Fruit fly (Drosophila melanogaster) whole organism, wandering third instar larva: Measurements from ENCODE around the gene CG13640.

ENCODE experiments used
- Abd-B ChIP-seq: fragments of >200 bp; optimal IDR thresholded peaks from 2 replicates; lab custom pipeline; 2017; ENCODE audit warnings: missing biosample characterization, missing genetic modification characterization
- CG9705 ChIP-seq: fragments of 200-800 bp; sonication (Bioruptor generic); optimal IDR thresholded peaks from 2 replicates; lab custom pipeline; 2018; ENCODE audit warnings: missing biosample characterization, mild to moderate bottlenecking, missing genetic modification characterization
- CrebA ChIP-seq: fragments of 200-800 bp; sonication (Bioruptor generic); optimal IDR thresholded peaks from 2 replicates; lab custom pipeline; 2016; ENCODE audit warnings: missing biosample characterization, mild to moderate bottlenecking, missing genetic modification characterization, borderline replicate concordance
- Dfd ChIP-seq: fragments of >200 bp; optimal IDR thresholded peaks from 2 replicates; lab custom pipeline; 2017; ENCODE audit warnings: missing biosample characterization, missing genetic modification characterization
- Dif ChIP-seq: fragments of 200-275, 200-300 bp; sonication (Bioruptor generic); optimal IDR thresholded peaks from 2 replicates; lab custom pipeline; 2018; ENCODE audit warnings: missing biosample characterization, missing genetic modification characterization; ENCODE audit not compliant: partially characterized antibody
- GATAd ChIP-seq: sonication (Bioruptor generic); optimal IDR thresholded peaks from 2 replicates; lab custom pipeline; 2016; ENCODE audit warnings: missing biosample characterization, missing genetic modification characterization
- HLH106 ChIP-seq: fragments of 200-800 bp; optimal IDR thresholded peaks from 3 replicates; lab custom pipeline; 2019; ENCODE audit warnings: missing biosample characterization, mild to moderate bottlenecking, missing genetic modification characterization, moderate library complexity
- Hnf4 ChIP-seq: fragments of 200-800 bp; sonication (Bioruptor generic); optimal IDR thresholded peaks from 2 replicates; lab custom pipeline; 2016; ENCODE audit warnings: missing biosample characterization, mild to moderate bottlenecking, missing genetic modification characterization
- Hr78 ChIP-seq: fragments of >200 bp; optimal IDR thresholded peaks from 2 replicates; lab custom pipeline; 2017; ENCODE audit warnings: missing biosample characterization, missing genetic modification characterization
- Hr83 ChIP-seq: fragments of 200-300 bp; sonication (Bioruptor generic); optimal IDR thresholded peaks from 2 replicates; lab custom pipeline; 2016; ENCODE audit warnings: missing biosample characterization, mild to moderate bottlenecking, missing genetic modification characterization, moderate library complexity; ENCODE audit not compliant: poor library complexity, severe bottlenecking
- Myc ChIP-seq: fragments of >200 bp; optimal IDR thresholded peaks from 2 replicates; lab custom pipeline; 2017
- N ChIP-seq: fragments of >200 bp; optimal IDR thresholded peaks from 2 replicates; lab custom pipeline; 2018; ENCODE audit warnings: missing biosample characterization, missing external identifiers, missing genetic modification characterization
- OdsH ChIP-seq: fragments of 200-800 bp; sonication (Bioruptor generic); optimal IDR thresholded peaks from 2 replicates; lab custom pipeline; 2016; ENCODE audit warnings: missing biosample characterization, mild to moderate bottlenecking, missing genetic modification characterization
- Rel ChIP-seq, 2 experiments: fragments of 200-800 bp; sonication (Bioruptor generic) in 1 of 2; optimal IDR thresholded peaks; 2 replicates in 1 of 2; 3 replicates in 1 of 2; lab custom pipeline; 2016 to 2019; ENCODE audit warnings: mild to moderate bottlenecking in 2 of 2, missing biosample characterization in 2 of 2, missing genetic modification characterization in 2 of 2, moderate library complexity in 1 of 2
- br ChIP-seq: fragments of 200-800 bp; sonication (Bioruptor generic); optimal IDR thresholded peaks from 2 replicates; lab custom pipeline; 2016; ENCODE audit warnings: missing biosample characterization, missing genetic modification characterization
- brk ChIP-seq: fragments of 200-800 bp; sonication (Bioruptor generic); optimal IDR thresholded peaks from 2 replicates; lab custom pipeline; 2016; ENCODE audit warnings: missing biosample characterization, mild to moderate bottlenecking, missing genetic modification characterization
- dsf ChIP-seq: sonication (Bioruptor generic); optimal IDR thresholded peaks from 2 replicates; lab custom pipeline; 2016; ENCODE audit warnings: missing biosample characterization, missing genetic modification characterization, borderline replicate concordance
- h ChIP-seq: fragments of 200-800 bp; sonication (Bioruptor generic); optimal IDR thresholded peaks from 3 replicates; lab custom pipeline; 2016; ENCODE audit warnings: missing biosample characterization, mild to moderate bottlenecking, missing genetic modification characterization
- lola ChIP-seq: fragments of >200 bp; optimal IDR thresholded peaks from 2 replicates; lab custom pipeline; 2017; ENCODE audit warnings: missing biosample characterization, missing genetic modification characterization
- pan ChIP-seq: fragments of >200 bp; optimal IDR thresholded peaks from 2 replicates; lab custom pipeline; 2017
- psq ChIP-seq: fragments of 200-800 bp; sonication (Bioruptor generic); optimal IDR thresholded peaks from 3 replicates; lab custom pipeline; 2017; ENCODE audit warnings: missing biosample characterization, mild to moderate bottlenecking, missing genetic modification characterization, moderate library complexity
- rgr ChIP-seq: fragments of 200-800 bp; sonication (Bioruptor generic); optimal IDR thresholded peaks from 3 replicates; lab custom pipeline; 2016; ENCODE audit warnings: missing biosample characterization, mild to moderate bottlenecking, missing genetic modification characterization
- sv ChIP-seq: fragments of 200-800 bp; sonication (Bioruptor generic); optimal IDR thresholded peaks from 3 replicates; lab custom pipeline; 2016; ENCODE audit warnings: missing biosample characterization, missing genetic modification characterization
- tai ChIP-seq: sonication (Bioruptor generic); optimal IDR thresholded peaks from 2 replicates; lab custom pipeline; 2016; ENCODE audit warnings: missing biosample characterization, missing genetic modification characterization

Gene CG13640

DNA sequence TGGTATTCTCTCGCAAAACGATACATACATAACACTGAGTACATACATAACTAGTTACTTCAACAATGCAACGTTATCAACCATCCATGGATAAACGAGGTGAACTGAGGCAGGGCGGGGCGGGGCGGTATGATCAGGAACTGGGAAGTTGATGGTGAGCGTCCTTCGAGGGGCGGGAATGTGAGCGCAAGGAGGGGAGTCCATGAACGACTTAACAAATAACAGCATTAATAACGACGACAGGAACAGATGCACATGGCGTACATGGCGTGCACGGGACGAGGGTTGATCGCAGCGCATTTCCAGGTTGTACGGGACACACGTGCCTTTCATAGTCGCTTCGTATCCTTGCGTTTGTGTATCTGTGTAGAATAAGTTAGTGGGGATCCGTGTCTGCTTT lies 6.0 kb upstream of the CG13640 start:
- TF ChIP-seq N, result no peak
- no peak for TF ChIP-seq Abd-B (GFP tag; lab: Kevin White, UChicago)
- TF ChIP-seq CG9705 (GFP tag; lab: Kevin White, UChicago), result no peak
- no peak for TF ChIP-seq CrebA (GFP tag; lab: Kevin White, UChicago)
- no peak for TF ChIP-seq Hr78
- TF ChIP-seq Rel (GFP tag; optimal IDR thresholded peaks at IDR 0.05; lab: Kevin White, UChicago), result no peak
- TF ChIP-seq Rel (tag; optimal IDR thresholded peaks at IDR 0.05; lab: Kevin White, UChicago), result no peak
- TF ChIP-seq brk (GFP tag; lab: Kevin White, UChicago), result no peak
- TF ChIP-seq psq (GFP tag; lab: Kevin White, UChicago), result no peak
- no peak for TF ChIP-seq dsf (GFP tag; lab: Kevin White, UChicago)
- no peak for TF ChIP-seq tai (GFP tag; lab: Kevin White, UChicago)

DNA sequence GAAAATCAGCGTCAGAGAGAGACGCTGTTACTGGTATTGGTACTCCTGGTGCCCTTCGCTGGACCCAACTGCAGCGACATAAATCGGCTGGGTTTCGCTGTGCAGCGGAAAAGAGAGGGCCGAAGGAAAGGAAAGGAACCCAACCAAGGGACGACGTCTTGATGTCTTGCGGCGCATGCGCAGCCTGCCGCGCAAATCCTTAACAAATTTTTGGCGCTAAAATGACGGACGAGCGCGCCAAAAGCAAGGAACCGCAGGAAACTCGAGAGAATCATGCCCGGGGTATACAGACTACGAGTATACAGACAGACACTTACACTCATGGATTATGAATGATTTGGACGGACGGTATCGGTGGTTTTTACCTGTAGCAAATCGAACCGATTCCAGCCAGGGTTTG lies 5.0 kb upstream of the CG13640 start:
- TF ChIP-seq br, result no peak
- no peak for TF ChIP-seq CG9705 (GFP tag; lab: Kevin White, UChicago)
- TF ChIP-seq Rel (GFP tag; optimal IDR thresholded peaks at IDR 0.05; lab: Kevin White, UChicago), result no peak
- TF ChIP-seq Rel (tag; optimal IDR thresholded peaks at IDR 0.05; lab: Kevin White, UChicago), result no peak
- no peak for TF ChIP-seq Myc (lab: Kevin White, UChicago)
- no peak for TF ChIP-seq HLH106 (tag; lab: Kevin White, UChicago)
- no peak for TF ChIP-seq Hnf4 (GFP tag; lab: Kevin White, UChicago)

dm6 chr3R:24864719-24865400 lies 2.9 kb upstream of the CG13640 start, which contains the start of the genes Srg1 and Elal:
Gene Srg1 (minus strand): TSS chr3R:24864732.
Gene Elal (plus strand): TSS chr3R:24865350.
- TF ChIP-seq Abd-B (GFP tag; lab: Kevin White, UChicago), result no peak
- TF ChIP-seq Rel (GFP tag; optimal IDR thresholded peaks at IDR 0.05; lab: Kevin White, UChicago), result no peak
- TF ChIP-seq Rel (tag; optimal IDR thresholded peaks at IDR 0.05; lab: Kevin White, UChicago), result peak; percentile 73

DNA sequence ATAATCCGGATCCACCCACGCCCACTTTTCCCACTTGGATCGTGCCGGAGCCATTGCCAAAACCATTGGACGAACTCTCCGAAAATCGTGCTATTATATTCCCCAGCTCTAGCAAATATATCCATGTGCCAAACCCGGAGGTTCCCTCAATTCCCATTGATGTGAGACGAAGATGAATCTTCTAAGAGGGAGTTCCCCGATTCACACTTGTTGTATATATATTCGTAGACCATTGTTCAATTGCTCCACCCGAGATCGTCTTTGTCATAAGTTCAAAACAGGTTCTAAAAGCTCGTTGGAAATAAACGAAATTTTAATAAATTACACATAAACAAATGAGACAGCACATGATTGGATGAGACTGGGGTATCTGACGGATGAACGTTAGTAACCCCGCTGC lies 1.9 kb upstream of the CG13640 start:
- TF ChIP-seq sv (GFP tag; lab: Kevin White, UChicago), result no peak
- no peak for TF ChIP-seq Rel (GFP tag; optimal IDR thresholded peaks at IDR 0.05; lab: Kevin White, UChicago)
- peak; percentile 96 for TF ChIP-seq Rel (tag; optimal IDR thresholded peaks at IDR 0.05; lab: Kevin White, UChicago)

DNA sequence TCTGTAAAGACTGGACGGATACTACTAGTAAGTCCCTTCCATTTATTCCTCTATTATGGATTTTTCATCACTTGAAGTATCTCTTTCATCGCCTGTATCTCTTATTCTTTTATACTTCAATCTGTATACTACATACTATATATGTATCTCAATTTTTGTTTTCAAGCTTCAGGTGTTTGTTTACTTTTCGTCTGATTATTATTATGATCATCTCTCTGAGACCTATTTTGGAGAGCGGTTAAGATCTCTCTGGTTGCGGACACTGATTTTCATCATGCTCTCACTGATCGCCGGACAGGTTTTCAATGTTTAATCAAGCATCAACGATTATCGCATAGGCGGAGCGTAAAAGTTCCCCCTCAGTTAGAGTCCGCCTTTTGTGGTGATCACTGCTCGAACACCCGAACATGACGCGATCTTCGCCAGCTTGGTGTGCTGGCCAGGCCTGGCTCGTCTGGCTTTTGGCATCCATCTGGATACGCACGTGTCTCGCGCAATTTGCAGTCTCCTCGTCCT lies 667 bp upstream of the CG13640 start, which contains the start of gene CG7016:
TSS of gene CG7016 (plus strand) at position 358 of the 516 bp plus-strand sequence.
- TF ChIP-seq Dif (GFP tag; lab: Kevin White, UChicago) (no peak), Rel (GFP tag; optimal IDR thresholded peaks at IDR 0.05; lab: Kevin White, UChicago) (no peak), Rel (tag; optimal IDR thresholded peaks at IDR 0.05; lab: Kevin White, UChicago) (peak; percentile 93)

DNA sequence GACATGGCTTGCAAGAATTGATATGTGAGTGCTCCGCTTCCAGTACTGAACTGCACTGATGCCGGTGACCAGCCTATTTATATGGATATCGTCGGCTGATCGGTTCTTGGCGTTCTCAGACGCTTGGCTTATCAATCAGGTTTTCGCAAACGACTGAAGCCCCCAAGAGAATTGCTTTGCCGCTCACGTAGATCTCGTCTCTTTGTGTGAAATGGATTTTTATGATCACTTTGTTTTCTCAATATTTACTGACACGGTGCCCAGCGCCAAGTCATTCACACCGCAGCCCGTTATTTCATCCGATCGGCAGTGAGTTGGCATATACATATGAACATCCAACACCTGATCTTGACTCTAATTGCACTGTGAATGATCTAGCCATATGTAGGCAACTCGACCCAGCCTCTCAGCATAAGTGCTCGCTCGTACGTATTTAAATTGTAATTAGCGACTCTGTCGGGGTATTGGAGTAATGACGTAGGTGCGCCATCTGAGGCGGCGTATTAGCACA lies 1.6 kb downstream of the CG13640 start, which contains the start of gene CG13639:
TSS of gene CG13639 (minus strand) at position 51 of the 511 bp plus-strand sequence.
- TF ChIP-seq h (GFP tag; lab: Kevin White, UChicago) (peak; percentile 11), dsf (GFP tag; lab: Kevin White, UChicago) (no peak)
- TF ChIP-seq, all 38 proteins: peak for 1

dm6 chr3R:24859701-24860100 lies 2.3 kb downstream of the CG13640 start, which contains the start of gene ppk22:
Gene ppk22 (minus strand): TSS chr3R:24859801.
- no peak for TF ChIP-seq OdsH (GFP tag; lab: Kevin White, UChicago)
- TF ChIP-seq Rel (GFP tag; optimal IDR thresholded peaks at IDR 0.05; lab: Kevin White, UChicago), result no peak
- no peak for TF ChIP-seq Rel (tag; optimal IDR thresholded peaks at IDR 0.05; lab: Kevin White, UChicago)
- TF ChIP-seq rgr, result no peak
- no peak for TF ChIP-seq GATAd (GFP tag; lab: Kevin White, UChicago)
- TF ChIP-seq lola (GFP tag; lab: Kevin White, UChicago), result no peak
- no peak for TF ChIP-seq pan (lab: Kevin White, UChicago)
- TF ChIP-seq brk (GFP tag; lab: Kevin White, UChicago), result no peak
- no peak for TF ChIP-seq Dfd
- TF ChIP-seq Hr83 (GFP tag; lab: Kevin White, UChicago), result no peak
- TF ChIP-seq sv (GFP tag; lab: Kevin White, UChicago), result no peak
